Worm (Caenorhabditis elegans) whole organism, L1 larva: ENCODE data around the gene tkr-2.

ENCODE experiments used
- C34B4.2 ChIP-seq: sonication (generic microtip); optimal IDR thresholded peaks from 2 replicates; lab custom pipeline; 2017; ENCODE audit warnings: mild to moderate bottlenecking, missing genetic modification characterization, missing compliant biosample characterization
- F16B12.6 ChIP-seq: fragments of 150-350 bp; optimal IDR thresholded peaks from 2 replicates; lab custom pipeline; 2014; ENCODE audit warnings: missing biosample characterization, missing genetic modification characterization
- aha-1 ChIP-seq: fragments of 150-350 bp; optimal IDR thresholded peaks from 2 replicates; lab custom pipeline; 2014; ENCODE audit warnings: missing biosample characterization, missing genetic modification characterization
- alr-1 ChIP-seq: fragments of 200-800 bp; sonication (Bioruptor generic); optimal IDR thresholded peaks from 2 replicates; lab custom pipeline; 2018; ENCODE audit warnings: borderline replicate concordance, mild to moderate bottlenecking, missing genetic modification characterization, missing compliant biosample characterization
- aly-2 ChIP-seq: fragments of 150-350 bp; optimal IDR thresholded peaks from 2 replicates; lab custom pipeline; 2014; ENCODE audit warnings: missing biosample characterization, missing genetic modification characterization
- ama-1 ChIP-seq: fragments of 150-350 bp; optimal IDR thresholded peaks from 2 replicates; lab custom pipeline; 2014
- blmp-1 ChIP-seq: fragments of 150-350 bp; optimal IDR thresholded peaks from 2 replicates; lab custom pipeline; 2014; ENCODE audit warnings: missing biosample characterization, missing genetic modification characterization
- ceh-63 ChIP-seq: fragments of 200-800 bp; sonication (Bioruptor generic); optimal IDR thresholded peaks from 2 replicates; lab custom pipeline; 2018; ENCODE audit warnings: mild to moderate bottlenecking, missing genetic modification characterization, missing compliant biosample characterization
- ceh-88 ChIP-seq: fragments of 200-800 bp; sonication (Bioruptor generic); IDR thresholded peaks from 2 replicates; pipeline ENCODE4 v1.3.6; 2022; ENCODE audit warnings: missing genetic modification characterization, missing compliant biosample characterization
- ceh-90 ChIP-seq: sonication (generic microtip); optimal IDR thresholded peaks from 2 replicates; lab custom pipeline; 2016; ENCODE audit warnings: missing genetic modification characterization, missing compliant biosample characterization
- dpl-1 ChIP-seq, 3 experiments: fragments of 150-350 bp in 2 of 3; sonication (generic microtip) in 1 of 3; optimal IDR thresholded peaks; 2 replicates each; lab custom pipeline; 2014 to 2017; ENCODE audit warnings: missing biosample characterization in 3 of 3, missing genetic modification characterization in 3 of 3, missing genetic modification reagents in 3 of 3
- dsc-1 ChIP-seq: sonication (generic microtip); optimal IDR thresholded peaks from 2 replicates; lab custom pipeline; 2016; ENCODE audit warnings: mild to moderate bottlenecking, missing genetic modification characterization, missing compliant biosample characterization
- efl-1 ChIP-seq, 4 experiments: fragments of 150-350 bp; optimal IDR thresholded peaks in 3 of 4; peaks in 1 of 4; 1 replicate in 1 of 4; 2 replicates in 3 of 4; lab custom pipeline; 2014; ENCODE audit warnings: missing biosample characterization in 2 of 4, missing genetic modification characterization in 2 of 4, missing genetic modification reagents in 2 of 4
- egl-13 ChIP-seq: sonication (generic microtip); optimal IDR thresholded peaks from 2 replicates; lab custom pipeline; 2016; ENCODE audit warnings: missing genotype, missing genetic modification reagents, missing genetic modification characterization, missing compliant biosample characterization
- egl-27 ChIP-seq, 2 experiments: fragments of 150-350 bp in 1 of 2; sonication (generic microtip); optimal IDR thresholded peaks; 3 replicates each; lab custom pipeline; 2017 to 2018; ENCODE audit warnings: missing biosample characterization in 2 of 2, missing genetic modification characterization in 2 of 2, missing genetic modification reagents in 2 of 2
- elt-2 ChIP-seq: sonication (generic microtip); optimal IDR thresholded peaks from 2 replicates; lab custom pipeline; 2016; ENCODE audit warnings: missing genetic modification characterization, mild to moderate bottlenecking, inconsistent platforms, missing compliant biosample characterization, missing genetic modification reagents
- elt-3 ChIP-seq, 6 experiments: fragments of 150-350 bp in 1 of 6; sonication (generic microtip); optimal IDR thresholded peaks; 2 replicates each; lab custom pipeline; 2017 to 2018; ENCODE audit warnings: missing biosample characterization in 6 of 6, missing genetic modification characterization in 6 of 6, inconsistent platforms in 1 of 6
- fkh-10 ChIP-seq: sonication (generic microtip); optimal IDR thresholded peaks from 2 replicates; lab custom pipeline; 2017; ENCODE audit warnings: missing biosample characterization, missing genetic modification reagents, missing genetic modification characterization
- fkh-4 ChIP-seq: sonication (generic microtip); optimal IDR thresholded peaks from 2 replicates; lab custom pipeline; 2016; ENCODE audit warnings: missing compliant biosample characterization, missing genetic modification characterization, borderline replicate concordance
- hlh-17 ChIP-seq: fragments of 200-800 bp; sonication (Bioruptor generic); optimal IDR thresholded peaks from 2 replicates; lab custom pipeline; 2018; ENCODE audit warnings: missing genetic modification characterization, mild to moderate bottlenecking, missing compliant biosample characterization, moderate library complexity, borderline replicate concordance
- hpl-2 ChIP-seq: fragments of 150-350 bp; optimal IDR thresholded peaks from 2 replicates; lab custom pipeline; 2014; ENCODE audit warnings: missing biosample characterization, missing genetic modification reagents, missing genetic modification characterization
- isw-1 ChIP-seq: fragments of 200-800 bp; sonication (Bioruptor generic); IDR thresholded peaks from 2 replicates; pipeline ENCODE4 v1.3.6; 2022; ENCODE audit warnings: missing genetic modification characterization, missing compliant biosample characterization
- jun-1 ChIP-seq: fragments of 150-350 bp; optimal IDR thresholded peaks from 2 replicates; lab custom pipeline; 2014; ENCODE audit warnings: missing biosample characterization, missing genetic modification reagents, missing genetic modification characterization
- lin-13 ChIP-seq: fragments of 150-350 bp; optimal IDR thresholded peaks from 2 replicates; lab custom pipeline; 2014; ENCODE audit warnings: missing biosample characterization, missing genetic modification reagents, missing genetic modification characterization
- lin-14 ChIP-seq: fragments of 200-800 bp; sonication (Bioruptor generic); optimal IDR thresholded peaks from 2 replicates; lab custom pipeline; 2018; ENCODE audit warnings: mild to moderate bottlenecking, missing genetic modification characterization, moderate library complexity, missing compliant biosample characterization
- lin-15B ChIP-seq: fragments of 150-350 bp; sonication (generic microtip); optimal IDR thresholded peaks from 3 replicates; lab custom pipeline; 2014; ENCODE audit warnings: missing biosample characterization, missing genetic modification characterization
- lin-35 ChIP-seq, 2 experiments: fragments of 150-350 bp; optimal IDR thresholded peaks; 2 replicates each; lab custom pipeline; 2014; ENCODE audit warnings: missing biosample characterization in 2 of 2, missing genetic modification characterization in 2 of 2, missing genetic modification reagents in 2 of 2
- lsy-2 ChIP-seq, 2 experiments: fragments of 150-350 bp; optimal IDR thresholded peaks; 2 replicates each; lab custom pipeline; 2014; ENCODE audit warnings: missing biosample characterization in 2 of 2, missing genetic modification characterization in 2 of 2
- mdl-1 ChIP-seq, 2 experiments: fragments of 150-350 bp; optimal IDR thresholded peaks; 2 replicates each; lab custom pipeline; 2014 to 2017; ENCODE audit warnings: missing biosample characterization in 2 of 2, missing genetic modification characterization in 2 of 2, inconsistent platforms in 1 of 2
- mef-2 ChIP-seq: fragments of 150-350 bp; optimal IDR thresholded peaks from 2 replicates; lab custom pipeline; 2014; ENCODE audit warnings: missing biosample characterization, missing genetic modification characterization
- nhr-11 ChIP-seq: fragments of 150-350 bp; optimal IDR thresholded peaks from 2 replicates; lab custom pipeline; 2014; ENCODE audit warnings: missing biosample characterization, missing genetic modification characterization
- nhr-20 ChIP-seq: sonication (generic microtip); optimal IDR thresholded peaks from 2 replicates; lab custom pipeline; 2016; ENCODE audit warnings: mild to moderate bottlenecking, missing genetic modification characterization, missing compliant biosample characterization
- nhr-237 ChIP-seq: fragments of 150-350 bp; optimal IDR thresholded peaks from 2 replicates; lab custom pipeline; 2014; ENCODE audit warnings: missing biosample characterization, missing genetic modification characterization
- nhr-28 ChIP-seq: fragments of 150-350 bp; optimal IDR thresholded peaks from 2 replicates; lab custom pipeline; 2014; ENCODE audit warnings: missing biosample characterization, missing genetic modification characterization
- nhr-71 ChIP-seq: sonication (generic microtip); optimal IDR thresholded peaks from 2 replicates; lab custom pipeline; 2016; ENCODE audit warnings: mild to moderate bottlenecking, missing genetic modification characterization, moderate library complexity, missing compliant biosample characterization
- nhr-76 ChIP-seq: sonication (generic microtip); optimal IDR thresholded peaks from 2 replicates; lab custom pipeline; 2017; ENCODE audit warnings: missing biosample characterization, missing genetic modification characterization
- nhr-84 ChIP-seq: sonication (generic microtip); optimal IDR thresholded peaks from 2 replicates; lab custom pipeline; 2017; ENCODE audit warnings: missing biosample characterization, missing genetic modification characterization
- nhr-85 ChIP-seq: sonication (generic microtip); peaks from one replicate; lab custom pipeline; 2016; ENCODE audit warnings: missing genetic modification characterization, inconsistent platforms, missing compliant biosample characterization
- pqm-1 ChIP-seq: sonication (generic microtip); optimal IDR thresholded peaks from 3 replicates; lab custom pipeline; 2017; ENCODE audit warnings: missing biosample characterization, missing genetic modification characterization
- sptf-1 ChIP-seq: fragments of 150-350 bp; optimal IDR thresholded peaks from 2 replicates; lab custom pipeline; 2014; ENCODE audit warnings: missing biosample characterization, missing genetic modification characterization
- swsn-7 ChIP-seq: sonication (generic microtip); optimal IDR thresholded peaks from 2 replicates; lab custom pipeline; 2016; ENCODE audit warnings: missing genetic modification characterization, missing compliant biosample characterization
- tbx-2 ChIP-seq: sonication (generic microtip); optimal IDR thresholded peaks from 2 replicates; lab custom pipeline; 2016; ENCODE audit warnings: missing genetic modification characterization, missing compliant biosample characterization
- unc-130 ChIP-seq: fragments of 150-350 bp; optimal IDR thresholded peaks from 2 replicates; lab custom pipeline; 2017; ENCODE audit warnings: missing biosample characterization, missing genetic modification characterization, inconsistent platforms
- unc-30 ChIP-seq: sonication (generic microtip); optimal IDR thresholded peaks from 2 replicates; lab custom pipeline; 2017; ENCODE audit warnings: missing biosample characterization, missing genetic modification characterization
- unc-86 ChIP-seq: sonication (generic microtip); optimal IDR thresholded peaks from 2 replicates; lab custom pipeline; 2016; ENCODE audit warnings: missing genetic modification characterization, missing compliant biosample characterization
- unc-98 ChIP-seq: fragments of 200-800 bp; sonication (Bioruptor generic); IDR thresholded peaks from 2 replicates; pipeline ENCODE4 v1.3.6; 2022; ENCODE audit warnings: missing genetic modification characterization, missing compliant biosample characterization
- xbp-1 ChIP-seq: sonication (generic microtip); optimal IDR thresholded peaks from 2 replicates; lab custom pipeline; 2016; ENCODE audit warnings: missing genetic modification characterization, missing compliant biosample characterization
- zag-1 ChIP-seq: fragments of 150-350 bp; optimal IDR thresholded peaks from 2 replicates; lab custom pipeline; 2014; ENCODE audit warnings: missing biosample characterization, missing genetic modification characterization
- zip-4 ChIP-seq: fragments of 200-800 bp; sonication (Bioruptor generic); optimal IDR thresholded peaks from 2 replicates; lab custom pipeline; 2018; ENCODE audit warnings: mild to moderate bottlenecking, missing genetic modification characterization, moderate library complexity, missing compliant biosample characterization
- ztf-11 ChIP-seq, 2 experiments: sonication (generic microtip); optimal IDR thresholded peaks; 2 replicates each; lab custom pipeline; 2016 to 2017; ENCODE audit warnings: missing genetic modification characterization in 2 of 2, missing biosample characterization in 1 of 2, missing compliant biosample characterization in 1 of 2
- ztf-4 ChIP-seq: fragments of 150-350 bp; optimal IDR thresholded peaks from 2 replicates; lab custom pipeline; 2014; ENCODE audit warnings: missing biosample characterization, missing genetic modification characterization

Gene tkr-2

ce11 chrIV:6248486-6248885 is 46.6 kb downstream of the tkr-2 start, which contains the start of gene acox-3:
Gene acox-3 (minus strand): TSS chrIV:6248492.
- no peak for TF ChIP-seq nhr-28 (tag; lab: Kevin White, UChicago)
- no peak for TF ChIP-seq ceh-90 (tag; lab: Kevin White, UChicago)
- peak in 2 of 6 experiments; percentile 54 to 55 for TF ChIP-seq elt-3 (tag; optimal IDR thresholded peaks at IDR 0.05; lab: Kevin White, UChicago)
- peak in 1 of 3 experiments; percentile 5 for TF ChIP-seq dpl-1 (GFP tag; optimal IDR thresholded peaks at IDR 0.05; lab: Kevin White, UChicago)
- TF ChIP-seq lin-35 (GFP tag; optimal IDR thresholded peaks at IDR 0.05; lab: Kevin White, UChicago), result peak in 1 of 2 experiments; percentile 52
- no peak for TF ChIP-seq swsn-7 (tag; lab: Kevin White, UChicago)
- TF ChIP-seq tbx-2 (tag; lab: Kevin White, UChicago), result no peak
- no peak for TF ChIP-seq nhr-11 (tag; lab: Kevin White, UChicago)
- TF ChIP-seq zag-1 (tag; lab: Kevin White, UChicago), result no peak
- TF ChIP-seq egl-27 (tag; optimal IDR thresholded peaks at IDR 0.05; lab: Kevin White, UChicago), result no peak
- no peak for TF ChIP-seq efl-1 (optimal IDR thresholded peaks at IDR 0.05; lab: Kevin White, UChicago)
- TF ChIP-seq efl-1 (GFP tag; optimal IDR thresholded peaks at IDR 0.05 in 1 of 2; lab: Kevin White, UChicago), result no peak
- no peak for TF ChIP-seq sptf-1 (tag; lab: Kevin White, UChicago)
- no peak for TF ChIP-seq C34B4.2 (tag; lab: Kevin White, UChicago)
- TF ChIP-seq unc-98, result no peak
- no peak for TF ChIP-seq aly-2 (tag; lab: Kevin White, UChicago)
- TF ChIP-seq nhr-20, result peak; percentile 92
- TF ChIP-seq mef-2 (tag; lab: Kevin White, UChicago), result no peak
- peak; percentile 54 for TF ChIP-seq elt-2 (tag; lab: Kevin White, UChicago)
- peak; percentile 43 for TF ChIP-seq blmp-1
- TF ChIP-seq unc-130 (tag; lab: Kevin White, UChicago), result no peak
- TF ChIP-seq lin-14 (GFP tag; lab: Kevin White, UChicago), result no peak
- no peak for TF ChIP-seq alr-1 (tag; lab: Kevin White, UChicago)
- no peak for TF ChIP-seq isw-1 (GFP tag; lab: Robert Waterston, UW)
- TF ChIP-seq nhr-84 (tag; lab: Kevin White, UChicago), result no peak
- TF ChIP-seq nhr-237, result no peak
- TF ChIP-seq dsc-1, result no peak
- no peak for TF ChIP-seq ceh-88 (GFP tag; lab: Robert Waterston, UW)
- no peak for TF ChIP-seq aha-1 (tag; lab: Kevin White, UChicago)
- TF ChIP-seq nhr-71 (tag; lab: Kevin White, UChicago), result peak; percentile 33
- TF ChIP-seq hpl-2 (GFP tag; lab: Kevin White, UChicago), result no peak
- no peak for TF ChIP-seq jun-1
- TF ChIP-seq egl-13 (tag; lab: Kevin White, UChicago), result no peak
- no peak for TF ChIP-seq fkh-10
- peak in 1 of 2 experiments; percentile 7 for TF ChIP-seq lsy-2 (tag; optimal IDR thresholded peaks at IDR 0.05; lab: Kevin White, UChicago)
- peak; percentile 27 for TF ChIP-seq nhr-85 (tag; lab: Kevin White, UChicago)
- TF ChIP-seq lin-13 (GFP tag; lab: Kevin White, UChicago), result no peak
- TF ChIP-seq unc-86 (tag; lab: Kevin White, UChicago), result no peak
- no peak for TF ChIP-seq fkh-4 (tag; lab: Kevin White, UChicago)

- TF ChIP-seq lin-14 (GFP tag; lab: Kevin White, UChicago) (peak; percentile 64), ama-1 (lab: Kevin White, UChicago) (no peak), zip-4 (GFP tag; lab: Kevin White, UChicago) (no peak), dpl-1 (GFP tag; optimal IDR thresholded peaks at IDR 0.05; lab: Kevin White, UChicago) (no peak), hpl-2 (GFP tag; lab: Kevin White, UChicago) (no peak), pqm-1 (tag; lab: Kevin White, UChicago) (no peak), mef-2 (tag; lab: Kevin White, UChicago) (no peak), dsc-1 (peak; percentile 37), mdl-1 (tag; optimal IDR thresholded peaks at IDR 0.05; lab: Kevin White, UChicago) (no peak), ceh-63 (no peak), unc-30 (tag; lab: Kevin White, UChicago) (no peak), hlh-17 (no peak), fkh-4 (tag; lab: Kevin White, UChicago) (no peak), xbp-1 (tag; lab: Kevin White, UChicago) (no peak), lin-15B (tag; lab: Kevin White, UChicago) (no peak), F16B12.6 (tag; lab: Kevin White, UChicago) (no peak), nhr-76 (tag; lab: Kevin White, UChicago) (no peak), ztf-4 (tag; lab: Kevin White, UChicago) (no peak), zag-1 (tag; lab: Kevin White, UChicago) (no peak), lsy-2 (tag; optimal IDR thresholded peaks at IDR 0.05; lab: Kevin White, UChicago) (no peak), alr-1 (tag; lab: Kevin White, UChicago) (no peak), ztf-11 (tag; optimal IDR thresholded peaks at IDR 0.05; lab: Kevin White, UChicago) (no peak), nhr-71 (tag; lab: Kevin White, UChicago) (no peak), nhr-84 (tag; lab: Kevin White, UChicago) (no peak), nhr-20 (no peak)
Measured at ce11 chrIV:6249591-6249990, 47.7 kb downstream of the tkr-2 start, which contains the start of gene F58F9.1. Gene F58F9.1 (plus strand): TSS chrIV:6249841.
